Worm (Caenorhabditis elegans) whole organism, young adult: ENCODE measurements around the gene srxa-10.

Source experiments
- B0336.3 ChIP-seq: fragments of 200-800 bp; sonication (Bioruptor generic); IDR thresholded peaks from 2 replicates; pipeline ENCODE4 v1.3.6; 2022; ENCODE audit warnings: missing genetic modification characterization, missing compliant biosample characterization
- C06A6.2 ChIP-seq: fragments of 200-800 bp; sonication (Bioruptor generic); conservative IDR thresholded peaks from 2 replicates; pipeline ENCODE4 v1.3.6; 2022; ENCODE audit warnings: missing genetic modification characterization, missing compliant biosample characterization
- C17E4.6 ChIP-seq: fragments of 200-800 bp; sonication (Bioruptor generic); IDR thresholded peaks from 2 replicates; pipeline ENCODE4 v1.3.6; 2022; ENCODE audit warnings: missing genetic modification reagents, missing genetic modification characterization, missing compliant biosample characterization
- D2030.7 ChIP-seq: fragments of 200-800 bp; sonication (Bioruptor generic); IDR thresholded peaks from 2 replicates; pipeline ENCODE4 v1.3.6; 2022; ENCODE audit warnings: missing genetic modification reagents, missing genetic modification characterization, missing compliant biosample characterization
- F10E7.11 ChIP-seq: sonication (generic microtip); optimal IDR thresholded peaks from 2 replicates; lab custom pipeline; 2017; ENCODE audit warnings: mild to moderate bottlenecking, missing genetic modification characterization, moderate library complexity, missing compliant biosample characterization
- F33H1.4 ChIP-seq: fragments of 200-800 bp; sonication (Bioruptor generic); IDR thresholded peaks from 2 replicates; pipeline ENCODE4 v1.3.6; 2022; ENCODE audit warnings: missing genetic modification reagents, missing genetic modification characterization, missing compliant biosample characterization
- F37B4.10 ChIP-seq: fragments of 200-800 bp; sonication (Bioruptor generic); IDR thresholded peaks from 2 replicates; pipeline ENCODE4 v1.3.6; 2022; ENCODE audit warnings: missing genetic modification characterization, missing compliant biosample characterization
- F39B2.1 ChIP-seq: fragments of 200-800 bp; sonication (Bioruptor generic); IDR thresholded peaks from 2 replicates; pipeline ENCODE4 v1.3.6; 2022; ENCODE audit warnings: missing genetic modification reagents, missing genetic modification characterization, missing compliant biosample characterization
- F57C9.4 ChIP-seq: sonication (generic microtip); optimal IDR thresholded peaks from 2 replicates; lab custom pipeline; 2017; ENCODE audit warnings: mild to moderate bottlenecking, missing genetic modification characterization, missing compliant biosample characterization
- Y53F4B.3 ChIP-seq: fragments of 200-800 bp; sonication (Bioruptor generic); IDR thresholded peaks from 2 replicates; pipeline ENCODE4 v1.3.6; 2022; ENCODE audit warnings: missing genetic modification reagents, missing genetic modification characterization, missing compliant biosample characterization
- Y67H2A.10 ChIP-seq: fragments of 200-800 bp; sonication (Bioruptor generic); conservative IDR thresholded peaks from 2 replicates; pipeline ENCODE4 v1.3.6; 2022; ENCODE audit warnings: missing genetic modification reagents, missing genetic modification characterization, missing compliant biosample characterization
- Y95B8A.8 ChIP-seq: fragments of 200-800 bp; sonication (Bioruptor generic); IDR thresholded peaks from 2 replicates; pipeline ENCODE4 v1.3.6; 2022; ENCODE audit warnings: missing genetic modification reagents, missing genetic modification characterization, missing compliant biosample characterization
- attf-3 ChIP-seq: fragments of 200-800 bp; sonication (Bioruptor generic); conservative IDR thresholded peaks from 2 replicates; pipeline ENCODE4 v1.3.6; 2022; ENCODE audit warnings: missing genetic modification reagents, missing genetic modification characterization, missing compliant biosample characterization
- bed-1 ChIP-seq: fragments of 200-800 bp; sonication (Bioruptor generic); IDR thresholded peaks from 2 replicates; pipeline ENCODE4 v1.3.6; 2022; ENCODE audit warnings: missing genetic modification reagents, missing genetic modification characterization, missing compliant biosample characterization
- ceh-40 ChIP-seq: fragments of 200-800 bp; sonication (Bioruptor generic); IDR thresholded peaks from 2 replicates; pipeline ENCODE4 v1.3.6; 2022; ENCODE audit warnings: missing genetic modification characterization, missing compliant biosample characterization
- ceh-91 ChIP-seq: fragments of 200-800 bp; sonication (Bioruptor generic); IDR thresholded peaks from 2 replicates; pipeline ENCODE4 v1.3.6; 2022; ENCODE audit warnings: missing genetic modification reagents, missing genetic modification characterization, missing compliant biosample characterization
- chd-7 ChIP-seq: sonication (generic microtip); optimal IDR thresholded peaks from 2 replicates; lab custom pipeline; 2016; ENCODE audit warnings: mild to moderate bottlenecking, missing genetic modification characterization, moderate library complexity, missing compliant biosample characterization
- dox-1 ChIP-seq: fragments of 200-800 bp; sonication (Bioruptor generic); IDR thresholded peaks from 2 replicates; pipeline ENCODE4 v1.3.6; 2022; ENCODE audit warnings: missing genetic modification reagents, missing genetic modification characterization, missing compliant biosample characterization
- dpl-1 ChIP-seq: fragments of 150-350 bp; optimal IDR thresholded peaks from 2 replicates; lab custom pipeline; 2014; ENCODE audit warnings: missing biosample characterization, missing genetic modification reagents, missing genetic modification characterization
- efl-1 ChIP-seq: fragments of 150-350 bp; optimal IDR thresholded peaks from 2 replicates; lab custom pipeline; 2014; ENCODE audit warnings: missing biosample characterization, missing genetic modification reagents, missing genetic modification characterization
- ekl-4 ChIP-seq: fragments of 200-800 bp; sonication (Bioruptor generic); IDR thresholded peaks from 2 replicates; pipeline ENCODE4 v1.3.6; 2022; ENCODE audit warnings: missing genetic modification reagents, missing genetic modification characterization, missing compliant biosample characterization
- fkh-3 ChIP-seq: sonication (generic microtip); optimal IDR thresholded peaks from 2 replicates; lab custom pipeline; 2016; ENCODE audit warnings: mild to moderate bottlenecking, missing genetic modification characterization, missing compliant biosample characterization
- hmg-1.2 ChIP-seq: fragments of 200-800 bp; sonication (Bioruptor generic); IDR thresholded peaks from 2 replicates; pipeline ENCODE4 v1.3.6; 2022; ENCODE audit warnings: missing genetic modification reagents, missing genetic modification characterization, missing compliant biosample characterization
- hmg-20 ChIP-seq: fragments of 200-800 bp; sonication (Bioruptor generic); IDR thresholded peaks from 2 replicates; pipeline ENCODE4 v1.3.6; 2022; ENCODE audit warnings: missing genetic modification reagents, missing genetic modification characterization, missing compliant biosample characterization
- hrde-1 ChIP-seq: sonication (generic microtip); optimal IDR thresholded peaks from 2 replicates; lab custom pipeline; 2016; ENCODE audit warnings: missing genetic modification characterization, mild to moderate bottlenecking, missing compliant biosample characterization, moderate library complexity, missing genotype, missing genetic modification reagents, borderline replicate concordance
- hsf-1 ChIP-seq: fragments of 200-800 bp; sonication (Bioruptor generic); IDR thresholded peaks from 2 replicates; pipeline ENCODE4 v1.3.6; 2022; ENCODE audit warnings: missing genetic modification reagents, missing genetic modification characterization, missing compliant biosample characterization
- let-607 ChIP-seq, 2 experiments: fragments of 200-800 bp in 1 of 2; sonication (Bioruptor generic) in 1 of 2; sonication (generic microtip) in 1 of 2; optimal IDR thresholded peaks; 2 replicates each; lab custom pipeline; 2016 to 2018; ENCODE audit warnings: mild to moderate bottlenecking in 2 of 2, missing compliant biosample characterization in 2 of 2, missing genetic modification characterization in 2 of 2, moderate library complexity in 2 of 2, missing genotype in 1 of 2
- lin-26 ChIP-seq: fragments of 200-800 bp; sonication (Bioruptor generic); IDR thresholded peaks from 2 replicates; pipeline ENCODE4 v1.3.6; 2022; ENCODE audit warnings: missing genetic modification reagents, missing genetic modification characterization, missing compliant biosample characterization
- lin-35 ChIP-seq, 3 experiments: fragments of 150-350 bp in 2 of 3; sonication (generic microtip) in 1 of 3; optimal IDR thresholded peaks; 2 replicates each; lab custom pipeline; 2014 to 2018; ENCODE audit warnings: missing biosample characterization in 3 of 3, missing genetic modification characterization in 3 of 3, missing genetic modification reagents in 3 of 3
- lin-40 ChIP-seq: sonication (generic microtip); optimal IDR thresholded peaks from 2 replicates; lab custom pipeline; 2016; ENCODE audit warnings: missing genetic modification characterization, mild to moderate bottlenecking, missing compliant biosample characterization, missing genotype, missing genetic modification reagents
- lin-54 ChIP-seq: fragments of 200-800 bp; sonication (Bioruptor generic); optimal IDR thresholded peaks from 2 replicates; lab custom pipeline; 2018; ENCODE audit warnings: mild to moderate bottlenecking, missing genetic modification characterization, missing compliant biosample characterization
- lir-1 ChIP-seq: fragments of 200-800 bp; sonication (Bioruptor generic); conservative IDR thresholded peaks from 2 replicates; pipeline ENCODE4 v1.3.6; 2022; ENCODE audit warnings: missing genetic modification reagents, missing genetic modification characterization, missing compliant biosample characterization
- lsl-1 ChIP-seq: fragments of 200-800 bp; sonication (Bioruptor generic); optimal IDR thresholded peaks from 2 replicates; lab custom pipeline; 2018; ENCODE audit warnings: mild to moderate bottlenecking, missing genetic modification characterization, moderate library complexity, missing compliant biosample characterization
- madf-3 ChIP-seq: fragments of 200-800 bp; sonication (Bioruptor generic); IDR thresholded peaks from 2 replicates; pipeline ENCODE4 v1.3.6; 2022; ENCODE audit warnings: missing genetic modification reagents, missing genetic modification characterization, missing compliant biosample characterization
- madf-6 ChIP-seq: fragments of 200-800 bp; sonication (Bioruptor generic); IDR thresholded peaks from 2 replicates; pipeline ENCODE4 v1.3.6; 2022; ENCODE audit warnings: missing genetic modification reagents, missing genetic modification characterization, missing compliant biosample characterization
- madf-8 ChIP-seq: fragments of 200-800 bp; sonication (Bioruptor generic); conservative IDR thresholded peaks from 2 replicates; pipeline ENCODE4 v1.3.6; 2022; ENCODE audit warnings: missing genetic modification reagents, missing genetic modification characterization, missing compliant biosample characterization
- rcor-1 ChIP-seq: fragments of 200-800 bp; sonication (Bioruptor generic); IDR thresholded peaks from 2 replicates; pipeline ENCODE4 v1.3.6; 2022; ENCODE audit warnings: missing genetic modification reagents, missing genetic modification characterization, missing compliant biosample characterization
- snpc-3.4 ChIP-seq: sonication (generic microtip); optimal IDR thresholded peaks from 2 replicates; lab custom pipeline; 2017; ENCODE audit warnings: missing genetic modification characterization, mild to moderate bottlenecking, missing compliant biosample characterization, antibody characterized with exemption, moderate library complexity, missing genotype, missing genetic modification reagents
- tbp1 ChIP-seq: fragments of 200-800 bp; sonication (Bioruptor generic); optimal IDR thresholded peaks from 2 replicates; lab custom pipeline; 2018; ENCODE audit warnings: mild to moderate bottlenecking, missing genetic modification characterization, missing compliant biosample characterization
- tlf-1 ChIP-seq: fragments of 200-800 bp; sonication (Bioruptor generic); optimal IDR thresholded peaks from 2 replicates; lab custom pipeline; 2018; ENCODE audit warnings: mild to moderate bottlenecking, missing genetic modification characterization, missing compliant biosample characterization
- unc-130 ChIP-seq: sonication (generic microtip); optimal IDR thresholded peaks from 2 replicates; lab custom pipeline; 2016; ENCODE audit warnings: missing genetic modification reagents, missing genetic modification characterization, missing compliant biosample characterization
- xnd-1 ChIP-seq: sonication (generic microtip); optimal IDR thresholded peaks from 2 replicates; lab custom pipeline; 2016; ENCODE audit warnings: missing genotype, missing genetic modification reagents, missing genetic modification characterization, missing compliant biosample characterization
- ztf-18 ChIP-seq: sonication (generic microtip); optimal IDR thresholded peaks from 2 replicates; lab custom pipeline; 2016; ENCODE audit warnings: missing genotype, mild to moderate bottlenecking, missing genetic modification characterization, missing compliant biosample characterization
- ztf-6 ChIP-seq: fragments of 200-800 bp; sonication (Bioruptor generic); IDR thresholded peaks from 2 replicates; pipeline ENCODE4 v1.3.6; 2022; ENCODE audit warnings: missing genetic modification reagents, missing genetic modification characterization, missing compliant biosample characterization

The srxa-10 gene

ce11 chrIII:9760184-9760583, 36.2 kb downstream of the srxa-10 start (continued):
- peak; percentile 75 for TF ChIP-seq hrde-1 (tag; lab: Kevin White, UChicago)
- no peak for TF ChIP-seq D2030.7 (GFP tag; lab: Robert Waterston, UW)
- TF ChIP-seq F37B4.10, result no peak
- no peak for TF ChIP-seq ekl-4 (GFP tag; lab: Robert Waterston, UW)
- TF ChIP-seq hsf-1 (GFP tag; lab: Robert Waterston, UW), result 0 out of 2 replicates have a peak, but pooled peaks have one; percentile 58
- TF ChIP-seq madf-3 (GFP tag; lab: Robert Waterston, UW), result peak; percentile 44; the same call in 1 of the 2 replicates
- no peak for TF ChIP-seq chd-7 (tag; lab: Kevin White, UChicago)
- peak; percentile 35; the same call in 1 of the 2 replicates for TF ChIP-seq Y95B8A.8 (GFP tag; lab: Robert Waterston, UW)
- TF ChIP-seq let-607 (tag; optimal IDR thresholded peaks at IDR 0.05; lab: Kevin White, UChicago), result no peak
- peak; percentile 38; the same call in 1 of the 2 replicates for TF ChIP-seq lin-26 (GFP tag; lab: Robert Waterston, UW)
- no peak for TF ChIP-seq ceh-40 (GFP tag; lab: Robert Waterston, UW)
- TF ChIP-seq snpc-3.4, result no peak
- TF ChIP-seq hmg-1.2 (GFP tag; lab: Robert Waterston, UW), result peak; percentile 15; the same call in 1 of the 2 replicates
- TF ChIP-seq attf-3 (GFP tag; lab: Robert Waterston, UW), result no peak
- peak; percentile 49 for TF ChIP-seq madf-6
- peak; percentile 51; the same call in 1 of the 2 replicates for TF ChIP-seq B0336.3 (GFP tag; lab: Robert Waterston, UW)
- no peak for TF ChIP-seq F10E7.11
- no peak for TF ChIP-seq C06A6.2 (GFP tag; lab: Robert Waterston, UW)

- TF ChIP-seq D2030.7 (GFP tag; lab: Robert Waterston, UW), result peak; percentile 57; the same call in 1 of the 2 replicates
- TF ChIP-seq F33H1.4, result peak; percentile 72
- TF ChIP-seq Y95B8A.8 (GFP tag; lab: Robert Waterston, UW), result 0 out of 2 replicates have a peak, but pooled peaks have one; percentile 40
- peak; percentile 1 for TF ChIP-seq tbp1 (GFP tag; lab: Kevin White, UChicago)
- TF ChIP-seq dpl-1, result peak; percentile 79
- TF ChIP-seq F57C9.4 (tag; lab: Kevin White, UChicago), result no peak
- peak; percentile 88 for TF ChIP-seq madf-8
- TF ChIP-seq Y67H2A.10 (GFP tag; lab: Robert Waterston, UW), result no peak
- TF ChIP-seq bed-1 (GFP tag; lab: Robert Waterston, UW), result no peak
- peak; percentile 9; the same call in 1 of the 2 replicates for TF ChIP-seq ekl-4 (GFP tag; lab: Robert Waterston, UW)
- no peak for TF ChIP-seq lin-40
- peak; percentile 82 for TF ChIP-seq xnd-1 (tag; lab: Kevin White, UChicago)
- no peak for TF ChIP-seq hmg-20 (GFP tag; lab: Robert Waterston, UW)
- peak; percentile 8 for TF ChIP-seq tlf-1 (GFP tag; lab: Kevin White, UChicago)
- peak in 2 of 3 experiments; percentile 2 to 13 for TF ChIP-seq lin-35 (GFP tag; optimal IDR thresholded peaks at IDR 0.05; lab: Kevin White, UChicago)
- peak; percentile 17; the same call in 1 of the 2 replicates for TF ChIP-seq hmg-1.2 (GFP tag; lab: Robert Waterston, UW)
- TF ChIP-seq F39B2.1 (GFP tag; lab: Robert Waterston, UW), result no peak
- TF ChIP-seq ztf-6, result no peak
- TF ChIP-seq C17E4.6 (GFP tag; lab: Robert Waterston, UW), result 0 out of 2 replicates have a peak, but pooled peaks have one; percentile 42
- TF ChIP-seq fkh-3, result no peak
- TF ChIP-seq snpc-3.4, result peak; percentile 71
- TF ChIP-seq efl-1, result peak; percentile 94
- TF ChIP-seq Y53F4B.3, result no peak
- peak; percentile 2 for TF ChIP-seq ztf-18 (tag; lab: Kevin White, UChicago)
- TF ChIP-seq madf-3 (GFP tag; lab: Robert Waterston, UW), result peak; percentile 8; the same call in 1 of the 2 replicates
- TF ChIP-seq ceh-91 (GFP tag; lab: Robert Waterston, UW), result peak; percentile 52; the same call in 1 of the 2 replicates
- peak; percentile 41 for TF ChIP-seq dox-1 (GFP tag; lab: Robert Waterston, UW)
- peak; percentile 96 for TF ChIP-seq madf-6
- peak; percentile 94 for TF ChIP-seq hsf-1 (GFP tag; lab: Robert Waterston, UW)
- TF ChIP-seq lir-1 (GFP tag; lab: Robert Waterston, UW), result no peak
- peak; percentile 42; the same call in 1 of the 2 replicates for TF ChIP-seq rcor-1
- peak; percentile 45 for TF ChIP-seq unc-130
- TF ChIP-seq F37B4.10, result no peak
- peak; percentile 54 for TF ChIP-seq lsl-1 (GFP tag; lab: Kevin White, UChicago)
- peak; percentile 30 for TF ChIP-seq lin-54
These were observed 37.5 kb downstream of the srxa-10 start, which contains the start of gene rmd-1 for ce11 chrIII:9758848-9759247. rmd-1 (plus strand) TSS chrIII:9759094.
